Worm (Caenorhabditis elegans) whole organism, L4 larva: ENCODE measurements around the gene F52G3.5.
A peak's percentile ranks its signal among the peaks of the same experiment; 100 is the strongest.

ENCODE experiments used
- F10B5.3 ChIP-seq: sonication (generic microtip); optimal IDR thresholded peaks from 2 replicates; lab custom pipeline; 2016; ENCODE audit warnings: mild to moderate bottlenecking, missing genetic modification characterization, missing compliant biosample characterization
- T20F7.1 ChIP-seq: fragments of 200-800 bp; sonication (Bioruptor generic); optimal IDR thresholded peaks from 2 replicates; lab custom pipeline; 2018; ENCODE audit warnings: mild to moderate bottlenecking, missing genetic modification characterization, missing compliant biosample characterization
- T26A8.4 ChIP-seq: fragments of 200-800 bp; sonication (Bioruptor generic); IDR thresholded peaks from 2 replicates; pipeline ENCODE4 v1.3.6; 2022; ENCODE audit warnings: missing genetic modification characterization, missing compliant biosample characterization
- Y48G9A.11 ChIP-seq: fragments of 200-800 bp; sonication (Bioruptor generic); IDR thresholded peaks from 2 replicates; pipeline ENCODE4 v1.3.6; 2022; ENCODE audit warnings: missing genetic modification reagents, missing genetic modification characterization, missing compliant biosample characterization
- Y5F2A.4 ChIP-seq: fragments of 200-800 bp; sonication (Bioruptor generic); optimal IDR thresholded peaks from 2 replicates; lab custom pipeline; 2018; ENCODE audit warnings: mild to moderate bottlenecking, missing genetic modification characterization, missing compliant biosample characterization
- Y75B8A.6 ChIP-seq: fragments of 200-800 bp; sonication (Bioruptor generic); IDR thresholded peaks from 2 replicates; pipeline ENCODE4 v1.3.6; 2022; ENCODE audit warnings: missing genetic modification reagents, missing genetic modification characterization, missing compliant biosample characterization
- ZK337.2 ChIP-seq: fragments of 200-800 bp; sonication (Bioruptor generic); IDR thresholded peaks from 2 replicates; pipeline ENCODE4 v1.3.6; 2022; ENCODE audit warnings: missing genetic modification reagents, missing genetic modification characterization, missing compliant biosample characterization
- aha-1 ChIP-seq: fragments of 150-350 bp; peaks from one replicate; lab custom pipeline; 2014; ENCODE audit warnings: missing biosample characterization, missing genetic modification characterization
- aly-2 ChIP-seq: sonication (generic microtip); optimal IDR thresholded peaks from 2 replicates; lab custom pipeline; 2018; ENCODE audit warnings: missing biosample characterization, missing genetic modification characterization
- attf-4 ChIP-seq: sonication (generic microtip); optimal IDR thresholded peaks from 3 replicates; lab custom pipeline; 2017; ENCODE audit warnings: missing biosample characterization, missing genetic modification characterization
- ceh-20 ChIP-seq: fragments of 200-800 bp; sonication (Bioruptor generic); IDR thresholded peaks from 2 replicates; pipeline ENCODE4 v1.3.6; 2022; ENCODE audit warnings: missing genetic modification reagents, missing genetic modification characterization, missing compliant biosample characterization
- ceh-82 ChIP-seq: sonication (generic microtip); optimal IDR thresholded peaks from 2 replicates; lab custom pipeline; 2017; ENCODE audit warnings: missing biosample characterization, missing genetic modification characterization
- ctbp-1 ChIP-seq: fragments of 200-800 bp; sonication (Bioruptor generic); IDR thresholded peaks from 2 replicates; pipeline ENCODE4 v1.3.6; 2022; ENCODE audit warnings: missing genetic modification reagents, missing genetic modification characterization, missing compliant biosample characterization
- daf-19 ChIP-seq: fragments of 200-800 bp; sonication (Bioruptor generic); conservative IDR thresholded peaks from 2 replicates; pipeline ENCODE4 v1.3.6; 2022; ENCODE audit warnings: missing genetic modification characterization, missing compliant biosample characterization
- daf-8 ChIP-seq: fragments of 200-800 bp; sonication (Bioruptor generic); IDR thresholded peaks from 2 replicates; pipeline ENCODE4 v1.3.6; 2022; ENCODE audit warnings: missing genetic modification characterization, missing compliant biosample characterization
- dmd-6 ChIP-seq: fragments of 200-800 bp; sonication (Bioruptor generic); IDR thresholded peaks from 2 replicates; pipeline ENCODE4 v1.3.6; 2022; ENCODE audit warnings: missing genetic modification reagents, missing genetic modification characterization, missing compliant biosample characterization
- dmd-8 ChIP-seq: fragments of 200-800 bp; sonication (Bioruptor generic); IDR thresholded peaks from 2 replicates; pipeline ENCODE4 v1.3.6; 2022; ENCODE audit warnings: missing genetic modification characterization, missing compliant biosample characterization
- dpl-1 ChIP-seq: fragments of 150-350 bp; optimal IDR thresholded peaks from 2 replicates; lab custom pipeline; 2014; ENCODE audit warnings: missing biosample characterization, missing genetic modification reagents, missing genetic modification characterization
- duxl-1 ChIP-seq: sonication (generic microtip); optimal IDR thresholded peaks from 2 replicates; lab custom pipeline; 2016; ENCODE audit warnings: mild to moderate bottlenecking, missing genetic modification characterization, moderate library complexity, missing compliant biosample characterization; ENCODE audit not compliant: poor library complexity
- dve-1 ChIP-seq: sonication (generic microtip); optimal IDR thresholded peaks from 2 replicates; lab custom pipeline; 2017; ENCODE audit warnings: antibody characterized with exemption, mild to moderate bottlenecking, missing genetic modification characterization, missing compliant biosample characterization; ENCODE audit not compliant: insufficient read depth
- egl-43 ChIP-seq: fragments of 200-800 bp; sonication (Bioruptor generic); IDR thresholded peaks from 2 replicates; pipeline ENCODE4 v1.3.6; 2022; ENCODE audit warnings: missing genetic modification reagents, missing genetic modification characterization, missing compliant biosample characterization
- fos-1 ChIP-seq: fragments of 150-350 bp; optimal IDR thresholded peaks from 2 replicates; lab custom pipeline; 2014; ENCODE audit warnings: missing biosample characterization, missing genetic modification characterization
- hif-1 ChIP-seq, 2 experiments: sonication (generic microtip); optimal IDR thresholded peaks; 2 replicates each; lab custom pipeline; 2016 to 2017; ENCODE audit warnings: missing compliant biosample characterization in 2 of 2, missing genetic modification characterization in 2 of 2, missing genetic modification reagents in 2 of 2, missing genotype in 2 of 2, mild to moderate bottlenecking in 1 of 2
- hlh-11 ChIP-seq: fragments of 200-800 bp; sonication (Bioruptor generic); optimal IDR thresholded peaks from 2 replicates; lab custom pipeline; 2018; ENCODE audit warnings: mild to moderate bottlenecking, missing genetic modification characterization, missing compliant biosample characterization
- jun-1 ChIP-seq: fragments of 150-350 bp; optimal IDR thresholded peaks from 2 replicates; lab custom pipeline; 2014; ENCODE audit warnings: missing biosample characterization, missing genetic modification reagents, missing genetic modification characterization
- lim-7 ChIP-seq: fragments of 200-800 bp; sonication (Bioruptor generic); IDR thresholded peaks from 2 replicates; pipeline ENCODE4 v1.3.6; 2022; ENCODE audit warnings: missing genetic modification characterization, missing compliant biosample characterization
- lin-13 ChIP-seq: fragments of 150-350 bp; optimal IDR thresholded peaks from 2 replicates; lab custom pipeline; 2014; ENCODE audit warnings: missing biosample characterization, missing genetic modification reagents, missing genetic modification characterization
- lin-39 ChIP-seq: fragments of 150-350 bp; optimal IDR thresholded peaks from 2 replicates; lab custom pipeline; 2014; ENCODE audit warnings: missing biosample characterization, missing genetic modification reagents, missing genetic modification characterization
- madf-5 ChIP-seq, 2 experiments: fragments of 200-800 bp; sonication (Bioruptor generic); IDR thresholded peaks; 2 replicates each; pipeline ENCODE4 v1.3.6; 2022; ENCODE audit warnings: missing compliant biosample characterization in 2 of 2, missing genetic modification characterization in 2 of 2
- mdl-1 ChIP-seq, 2 experiments: fragments of 150-350 bp in 1 of 2; sonication (generic microtip) in 1 of 2; optimal IDR thresholded peaks; 2 replicates each; lab custom pipeline; 2014 to 2017; ENCODE audit warnings: missing biosample characterization in 2 of 2, missing genetic modification characterization in 2 of 2
- mdt-29 ChIP-seq: fragments of 200-800 bp; sonication (Bioruptor generic); IDR thresholded peaks from 2 replicates; pipeline ENCODE4 v1.3.6; 2022; ENCODE audit warnings: missing genetic modification reagents, missing genetic modification characterization, missing compliant biosample characterization
- mxl-3 ChIP-seq: fragments of 200-800 bp; sonication (Bioruptor generic); optimal IDR thresholded peaks from 2 replicates; lab custom pipeline; 2018; ENCODE audit warnings: mild to moderate bottlenecking, missing genetic modification characterization, missing compliant biosample characterization
- nhr-11 ChIP-seq: fragments of 150-350 bp; optimal IDR thresholded peaks from 2 replicates; lab custom pipeline; 2014; ENCODE audit warnings: missing biosample characterization, missing genetic modification characterization
- nhr-111 ChIP-seq: fragments of 200-800 bp; sonication (Bioruptor generic); optimal IDR thresholded peaks from 2 replicates; lab custom pipeline; 2018; ENCODE audit warnings: mild to moderate bottlenecking, missing genetic modification characterization, missing compliant biosample characterization
- nhr-28 ChIP-seq: fragments of 150-350 bp; optimal IDR thresholded peaks from 2 replicates; lab custom pipeline; 2014; ENCODE audit warnings: missing biosample characterization, missing genetic modification characterization
- nhr-41 ChIP-seq: fragments of 200-800 bp; sonication (Bioruptor generic); IDR thresholded peaks from 2 replicates; pipeline ENCODE4 v1.3.6; 2022; ENCODE audit warnings: missing genetic modification reagents, missing genetic modification characterization, missing compliant biosample characterization
- nhr-42 ChIP-seq: fragments of 200-800 bp; sonication (Bioruptor generic); IDR thresholded peaks from 2 replicates; pipeline ENCODE4 v1.3.6; 2022; ENCODE audit warnings: missing genetic modification characterization, missing compliant biosample characterization
- nhr-6 ChIP-seq: fragments of 150-350 bp; optimal IDR thresholded peaks from 2 replicates; lab custom pipeline; 2014; ENCODE audit warnings: missing biosample characterization, missing genetic modification characterization
- nhr-76 ChIP-seq: fragments of 150-350 bp; optimal IDR thresholded peaks from 2 replicates; lab custom pipeline; 2014; ENCODE audit warnings: missing biosample characterization, missing genetic modification characterization
- pha-4 ChIP-seq, 2 experiments: fragments of 150-350 bp in 1 of 2; fragments of 200-800 bp in 1 of 2; sonication (Bioruptor generic) in 1 of 2; IDR thresholded peaks in 1 of 2; optimal IDR thresholded peaks in 1 of 2; 2 replicates each; pipeline versions ENCODE4 v1.3.6 to Lab custom; 2014 to 2022; ENCODE audit warnings: missing genetic modification characterization in 2 of 2, missing genetic modification reagents in 2 of 2, missing biosample characterization in 1 of 2, missing compliant biosample characterization in 1 of 2
- pqm-1 ChIP-seq: sonication (generic microtip); optimal IDR thresholded peaks from 2 replicates; lab custom pipeline; 2017; ENCODE audit warnings: missing biosample characterization, missing genetic modification characterization
- saeg-2 ChIP-seq: fragments of 200-800 bp; sonication (Bioruptor generic); IDR thresholded peaks from 2 replicates; pipeline ENCODE4 v1.3.6; 2022; ENCODE audit warnings: missing genetic modification reagents, missing genetic modification characterization, missing compliant biosample characterization
- sdz-12 ChIP-seq: fragments of 200-800 bp; sonication (Bioruptor generic); optimal IDR thresholded peaks from 2 replicates; lab custom pipeline; 2018; ENCODE audit warnings: mild to moderate bottlenecking, missing genetic modification characterization, missing compliant biosample characterization
- snpc-4 ChIP-seq: fragments of 150-350 bp; optimal IDR thresholded peaks from 2 replicates; lab custom pipeline; 2014; ENCODE audit warnings: missing biosample characterization, missing genetic modification characterization
- spr-3 ChIP-seq: fragments of 200-800 bp; sonication (Bioruptor generic); optimal IDR thresholded peaks from 2 replicates; lab custom pipeline; 2018; ENCODE audit warnings: mild to moderate bottlenecking, missing genetic modification characterization, missing compliant biosample characterization
- unc-130 ChIP-seq: sonication (generic microtip); optimal IDR thresholded peaks from 2 replicates; lab custom pipeline; 2016; ENCODE audit warnings: missing genetic modification reagents, missing genetic modification characterization, missing compliant biosample characterization
- unc-39 ChIP-seq: sonication (generic microtip); optimal IDR thresholded peaks from 2 replicates; lab custom pipeline; 2017; ENCODE audit warnings: missing biosample characterization, missing genetic modification characterization
- vab-7 ChIP-seq: fragments of 200-800 bp; sonication (Bioruptor generic); IDR thresholded peaks from 2 replicates; pipeline ENCODE4 v1.3.6; 2022; ENCODE audit warnings: missing genetic modification reagents, missing genetic modification characterization, missing compliant biosample characterization
- zag-1 ChIP-seq: fragments of 150-350 bp; optimal IDR thresholded peaks from 2 replicates; lab custom pipeline; 2014; ENCODE audit warnings: missing biosample characterization, missing genetic modification characterization
- zfp-3 ChIP-seq: fragments of 200-800 bp; sonication (Bioruptor generic); conservative IDR thresholded peaks from 2 replicates; pipeline ENCODE4 v1.3.6; 2022; ENCODE audit warnings: missing genetic modification reagents, missing genetic modification characterization, missing compliant biosample characterization
- zip-2 ChIP-seq: fragments of 150-350 bp; optimal IDR thresholded peaks from 2 replicates; lab custom pipeline; 2014; ENCODE audit warnings: missing biosample characterization, missing genetic modification characterization
- ztf-7 ChIP-seq: fragments of 150-350 bp; optimal IDR thresholded peaks from 2 replicates; lab custom pipeline; 2014; ENCODE audit warnings: missing biosample characterization, missing genetic modification characterization

Gene F52G3.5

DNA sequence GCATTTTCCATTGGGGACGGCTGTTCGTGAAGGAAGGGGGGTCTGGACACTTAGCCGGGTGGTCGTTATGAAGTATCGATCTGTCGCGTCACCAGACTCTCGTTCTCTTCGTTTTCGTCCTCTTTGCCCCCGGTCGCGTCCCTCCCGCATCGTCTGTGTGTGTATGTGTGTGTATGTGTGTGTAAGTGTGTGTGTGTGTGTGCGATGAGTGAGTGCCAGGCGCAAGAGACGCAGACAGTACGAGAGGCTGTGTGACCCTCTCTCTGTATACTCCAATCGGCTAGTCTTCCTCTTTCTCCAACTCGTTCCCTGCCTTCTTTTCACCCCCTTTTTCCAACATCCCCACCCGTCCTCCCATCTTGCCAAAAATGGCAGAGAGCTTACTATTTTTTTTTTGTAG is 14.6 kb downstream of the F52G3.5 start (continued):
- TF ChIP-seq zfp-3: no peak
- no peak for TF ChIP-seq T20F7.1 (GFP tag; lab: Kevin White, UChicago)
- TF ChIP-seq Y75B8A.6 (GFP tag; lab: Robert Waterston, UW): no peak
- peak; percentile 44 to 89 for TF ChIP-seq mdl-1 (tag; optimal IDR thresholded peaks at IDR 0.05; lab: Kevin White, UChicago)
- TF ChIP-seq duxl-1 (tag; lab: Kevin White, UChicago): peak; percentile 26
- no peak for TF ChIP-seq ZK337.2 (GFP tag; lab: Robert Waterston, UW)
- TF ChIP-seq aly-2 (tag; lab: Kevin White, UChicago): no peak
- TF ChIP-seq F10B5.3: no peak
- TF ChIP-seq Y48G9A.11 (GFP tag; lab: Robert Waterston, UW): no peak
- TF ChIP-seq attf-4: no peak
- TF ChIP-seq zip-2 (tag; lab: Kevin White, UChicago): no peak
- no peak for TF ChIP-seq madf-5 (GFP tag; IDR thresholded peaks at IDR 0.05; lab: Robert Waterston, UW)
- peak; percentile 99 for TF ChIP-seq aha-1
- no peak for TF ChIP-seq unc-39
- TF ChIP-seq ctbp-1 (GFP tag; lab: Robert Waterston, UW): peak; percentile 85
- peak; percentile 84 for TF ChIP-seq nhr-28 (tag; lab: Kevin White, UChicago)
- TF ChIP-seq dmd-6 (GFP tag; lab: Robert Waterston, UW): peak; percentile 84
- no peak for TF ChIP-seq fos-1 (tag; lab: Kevin White, UChicago)
- no peak for TF ChIP-seq ceh-82
- TF ChIP-seq lim-7 (GFP tag; lab: Robert Waterston, UW): no peak
- peak; percentile 56; the same call in 1 of the 2 replicates for TF ChIP-seq pha-4 (GFP tag; IDR thresholded peaks at IDR 0.05; lab: Robert Waterston, UW)
- TF ChIP-seq pha-4 (tag; optimal IDR thresholded peaks at IDR 0.05; lab: Kevin White, UChicago): peak; percentile 4
- TF ChIP-seq nhr-6: peak; percentile 93
- no peak for TF ChIP-seq lin-39 (tag; lab: Kevin White, UChicago)
- TF ChIP-seq nhr-111: no peak
- TF ChIP-seq egl-43 (GFP tag; lab: Robert Waterston, UW): peak; percentile 88
- TF ChIP-seq ztf-7: peak; percentile 84
- TF ChIP-seq mdt-29: no peak
- TF ChIP-seq pqm-1: no peak
- peak; percentile 83 for TF ChIP-seq lin-13 (GFP tag; lab: Kevin White, UChicago)
- no peak for TF ChIP-seq zag-1
- peak in 1 of 2 experiments; percentile 83 for TF ChIP-seq hif-1 (tag; optimal IDR thresholded peaks at IDR 0.05; lab: Kevin White, UChicago)
- peak; percentile 51 for TF ChIP-seq spr-3 (GFP tag; lab: Kevin White, UChicago)
- TF ChIP-seq jun-1 (tag; lab: Kevin White, UChicago): no peak
- TF ChIP-seq sdz-12 (GFP tag; lab: Kevin White, UChicago): no peak
- peak; percentile 85 for TF ChIP-seq nhr-11 (tag; lab: Kevin White, UChicago)
- TF ChIP-seq mxl-3 (GFP tag; lab: Kevin White, UChicago): peak; percentile 85
- no peak for TF ChIP-seq daf-8 (GFP tag; lab: Robert Waterston, UW)
- TF ChIP-seq snpc-4: no peak
- peak; percentile 86 for TF ChIP-seq T26A8.4 (GFP tag; lab: Robert Waterston, UW)
- TF ChIP-seq dpl-1: peak; percentile 45
- peak; percentile 38; the same call in 1 of the 2 replicates for TF ChIP-seq nhr-41 (GFP tag; lab: Robert Waterston, UW)
- 0 out of 2 replicates have a peak, but pooled peaks have one; percentile 36 for TF ChIP-seq saeg-2 (GFP tag; lab: Robert Waterston, UW)
- TF ChIP-seq dmd-8 (GFP tag; lab: Robert Waterston, UW): 0 out of 2 replicates have a peak, but pooled peaks have one; percentile 47
- no peak for TF ChIP-seq Y5F2A.4 (GFP tag; lab: Kevin White, UChicago)
- peak; percentile 93 for TF ChIP-seq hlh-11 (tag; lab: Kevin White, UChicago)
- peak; percentile 64; the same call in 1 of the 2 replicates for TF ChIP-seq vab-7 (GFP tag; lab: Robert Waterston, UW)
- peak; percentile 86 for TF ChIP-seq ceh-20 (GFP tag; lab: Robert Waterston, UW)
- TF ChIP-seq nhr-42 (GFP tag; lab: Robert Waterston, UW): no peak
- no peak for TF ChIP-seq nhr-76 (tag; lab: Kevin White, UChicago)
- TF ChIP-seq unc-130 (GFP tag; lab: Kevin White, UChicago): no peak
- TF ChIP-seq daf-19 (GFP tag; lab: Robert Waterston, UW): no peak
- peak; percentile 84 for TF ChIP-seq dve-1 (tag; lab: Kevin White, UChicago)
